Worm (Caenorhabditis elegans) whole organism, midembryonic: ENCODE results near the gene F43C11.10.

ENCODE experiments used
- T22C8.4 ChIP-seq: fragments of 200-800 bp; sonication (Bioruptor generic); IDR thresholded peaks from 2 replicates; pipeline ENCODE4 v1.3.6; 2022; ENCODE audit warnings: missing genetic modification characterization, missing compliant biosample characterization
- cog-1 ChIP-seq: sonication (generic microtip); optimal IDR thresholded peaks from 2 replicates; lab custom pipeline; 2016; ENCODE audit warnings: missing genetic modification characterization, missing compliant biosample characterization
- flt-1 ChIP-seq: fragments of 200-800 bp; sonication (Bioruptor generic); IDR thresholded peaks from 2 replicates; pipeline ENCODE4 v1.3.6; 2022; ENCODE audit warnings: missing genetic modification characterization, missing compliant biosample characterization
- klf-2 ChIP-seq: fragments of 200-800 bp; sonication (Bioruptor generic); conservative IDR thresholded peaks from 2 replicates; pipeline ENCODE4 v1.3.6; 2022; ENCODE audit warnings: missing genetic modification reagents, missing genetic modification characterization, missing compliant biosample characterization
- med-1 ChIP-seq: sonication (generic microtip); optimal IDR thresholded peaks from 2 replicates; lab custom pipeline; 2017; ENCODE audit warnings: missing genetic modification characterization, mild to moderate bottlenecking, missing compliant biosample characterization, antibody characterized with exemption, missing genetic modification reagents; ENCODE audit not compliant: insufficient read depth
- ref-1 ChIP-seq: fragments of 200-800 bp; sonication (Bioruptor generic); conservative IDR thresholded peaks from 2 replicates; pipeline ENCODE4 v1.3.6; 2022; ENCODE audit warnings: missing genetic modification reagents, missing genetic modification characterization, missing compliant biosample characterization
- tab-1 ChIP-seq: fragments of 200-800 bp; sonication (Bioruptor generic); IDR thresholded peaks from 2 replicates; pipeline ENCODE4 v1.3.6; 2022; ENCODE audit warnings: missing genetic modification characterization, missing compliant biosample characterization

ce11 chrII:2374973-2375372 lies 22.5 kb upstream of the F43C11.10 start, which contains the start of gene F16G10.2:
- TF ChIP-seq med-1 (GFP tag; lab: Kevin White, UChicago) = no peak
- no peak for TF ChIP-seq klf-2
- TF ChIP-seq ref-1 (GFP tag; lab: Robert Waterston, UW) = no peak
- no peak for TF ChIP-seq cog-1 (tag; lab: Kevin White, UChicago)
- TF ChIP-seq flt-1 (GFP tag; lab: Robert Waterston, UW) = no peak
- no peak for TF ChIP-seq tab-1 (GFP tag; lab: Robert Waterston, UW)
- no peak for TF ChIP-seq T22C8.4
